Worm (Caenorhabditis elegans): ENCODE measurements around the gene try-8.

DNA sequence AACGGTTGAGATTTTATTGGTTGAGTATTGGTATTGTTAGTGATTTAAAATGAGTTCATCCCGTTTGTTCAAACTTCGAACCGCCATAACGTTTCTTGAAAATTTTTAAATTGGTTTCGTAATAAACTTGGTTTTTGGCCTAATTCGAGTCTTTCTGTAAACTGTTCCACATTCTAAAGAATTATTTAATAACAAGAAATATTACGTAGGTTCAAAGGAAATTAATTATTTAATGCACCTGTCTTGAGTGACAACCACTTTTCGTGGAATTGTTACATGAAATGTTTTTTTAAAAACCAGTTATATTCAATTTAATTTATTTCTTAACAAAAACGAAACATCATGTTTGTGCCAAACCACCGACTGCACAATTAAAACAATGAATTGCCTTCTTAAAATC lies 47.1 kb upstream of the try-8 start:
- no peak for TF ChIP-seq pag-3 (tag; optimal IDR thresholded peaks at IDR 0.05; ENCODE audit: borderline replicate concordance)
- no peak for TF ChIP-seq pqm-1 (tag; optimal IDR thresholded peaks at IDR 0.05)
- no peak for TF ChIP-seq pha-4 (tag; optimal IDR thresholded peaks at IDR 0.05)
- no peak for TF ChIP-seq ztf-16 (tag; optimal IDR thresholded peaks at IDR 0.05)
- TF ChIP-seq K02D7.2 (tag; optimal IDR thresholded peaks at IDR 0.05) = no peak
- TF ChIP-seq nfya-1 (tag; optimal IDR thresholded peaks at IDR 0.05) = no peak
- TF ChIP-seq hlh-8 (tag; optimal IDR thresholded peaks at IDR 0.05) = no peak
- no peak for TF ChIP-seq ceh-48 (tag; optimal IDR thresholded peaks at IDR 0.05)
